Worm (Caenorhabditis elegans): ENCODE data around the gene F22F7.11.

DNA sequence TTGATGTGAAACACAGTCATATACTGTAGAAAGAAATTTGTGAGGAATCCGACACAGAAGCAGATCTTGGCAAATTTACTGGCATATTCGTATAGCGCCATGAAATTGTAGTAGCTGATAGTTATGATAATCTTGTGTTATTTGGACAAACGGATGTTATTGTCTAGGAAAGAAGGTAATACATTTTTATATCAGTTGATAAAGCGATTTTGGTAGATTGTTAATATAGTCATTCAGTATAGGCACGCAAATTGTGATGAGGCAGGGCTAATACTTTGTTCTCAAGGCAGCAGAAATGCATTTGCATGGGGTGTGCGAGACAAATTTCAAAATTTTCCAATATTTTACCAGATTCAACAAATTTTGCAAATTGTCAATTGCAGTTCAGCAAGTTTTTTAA is 26.4 kb downstream of the F22F7.11 start, which contains the start of gene str-52:
- no peak for TF ChIP-seq flt-1 (GFP tag; IDR thresholded peaks at IDR 0.05)
- TF ChIP-seq tab-1 (GFP tag; IDR thresholded peaks at IDR 0.05), result no peak
- no peak for TF ChIP-seq klf-2 (GFP tag; conservative IDR thresholded peaks at IDR 0.05)
- no peak for TF ChIP-seq ztf-23 (GFP tag; IDR thresholded peaks at IDR 0.05)
- TF ChIP-seq cog-1 (tag; optimal IDR thresholded peaks at IDR 0.05), result no peak
- no peak for TF ChIP-seq T22C8.4 (GFP tag; IDR thresholded peaks at IDR 0.05)
- no peak for TF ChIP-seq ztf-29 (GFP tag; IDR thresholded peaks at IDR 0.05)
- TF ChIP-seq med-1 (GFP tag; optimal IDR thresholded peaks at IDR 0.05; ENCODE audit: insufficient read depth), result no peak

All from whole organism, midembryonic.